Worm (Caenorhabditis elegans): ENCODE results near the gene F55A11.11.

DNA sequence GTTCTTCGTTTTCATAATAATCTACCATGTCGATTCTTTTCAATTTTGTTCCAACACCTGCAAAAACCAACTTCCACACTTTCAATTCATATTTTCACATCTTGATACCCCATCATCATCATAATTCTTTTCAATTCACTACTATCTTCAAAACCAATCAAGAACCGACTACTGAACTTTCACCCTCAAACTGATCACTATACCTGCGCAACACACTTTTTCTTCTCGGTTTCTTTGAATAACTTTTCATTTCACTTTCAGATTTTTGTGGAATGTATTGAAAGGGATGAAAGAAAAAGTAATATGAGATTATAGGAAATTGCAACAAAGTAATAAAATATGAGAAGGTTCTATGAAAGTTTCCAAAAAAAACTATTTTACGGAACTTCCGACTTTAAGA lies 41.9 kb upstream of the F55A11.11 start:
- no peak for TF ChIP-seq jun-1 (tag; optimal IDR thresholded peaks at IDR 0.05)
- TF ChIP-seq skn-1 (tag; optimal IDR thresholded peaks at IDR 0.05), result no peak
- no peak for TF ChIP-seq aly-2 (tag; optimal IDR thresholded peaks at IDR 0.05)
- TF ChIP-seq mdl-1 (tag; optimal IDR thresholded peaks at IDR 0.05), result no peak
- no peak for TF ChIP-seq ama-1 (optimal IDR thresholded peaks at IDR 0.05)
- no peak for TF ChIP-seq unc-62 (GFP tag; optimal IDR thresholded peaks at IDR 0.05)
- no peak for TF ChIP-seq nhr-237 (tag; optimal IDR thresholded peaks at IDR 0.05)
- no peak for TF ChIP-seq lin-39 (tag; optimal IDR thresholded peaks at IDR 0.05)
- TF ChIP-seq ceh-9 (tag; optimal IDR thresholded peaks at IDR 0.05), result no peak
- TF ChIP-seq ztf-4 (tag; optimal IDR thresholded peaks at IDR 0.05), result no peak
- TF ChIP-seq elt-3 (tag; optimal IDR thresholded peaks at IDR 0.05), result no peak

All from whole organism, L3 larva.